Fruit fly (Drosophila melanogaster) whole organism, embryonic: ENCODE measurements around the gene spn-F.

ENCODE experiments used
- CG10462 ChIP-seq: fragments of 200-800 bp; sonication (Bioruptor generic); optimal IDR thresholded peaks from 2 replicates; lab custom pipeline; 2016; ENCODE audit warnings: missing biosample characterization, missing genetic modification characterization
- fru ChIP-seq: fragments of >200 bp; optimal IDR thresholded peaks from 2 replicates; lab custom pipeline; 2017

- TF ChIP-seq CG10462 (GFP tag; lab: Kevin White, UChicago) (no peak), fru (lab: Kevin White, UChicago) (no peak)
Measured at dm6 chr3R:31262298-31262697, 7.4 kb downstream of the spn-F start, which contains the start of gene CAH5.
